Worm (Caenorhabditis elegans) whole organism, young adult: ENCODE data around the gene F01G10.9.

Experiments
- Y67H2A.10 ChIP-seq: fragments of 200-800 bp; sonication (Bioruptor generic); conservative IDR thresholded peaks from 2 replicates; pipeline ENCODE4 v1.3.6; 2022; ENCODE audit warnings: missing genetic modification reagents, missing genetic modification characterization, missing compliant biosample characterization
- ZK185.1 ChIP-seq: sonication (generic microtip); optimal IDR thresholded peaks from 2 replicates; lab custom pipeline; 2016; ENCODE audit warnings: mild to moderate bottlenecking, missing genetic modification characterization, missing compliant biosample characterization; ENCODE audit not compliant: poor library complexity, severe bottlenecking
- aptf-3 ChIP-seq: fragments of 200-800 bp; sonication (Bioruptor generic); IDR thresholded peaks from 2 replicates; pipeline ENCODE4 v1.3.6; 2022; ENCODE audit warnings: missing genetic modification characterization, missing compliant biosample characterization
- dpl-1 ChIP-seq: fragments of 150-350 bp; optimal IDR thresholded peaks from 2 replicates; lab custom pipeline; 2014; ENCODE audit warnings: missing biosample characterization, missing genetic modification reagents, missing genetic modification characterization
- nhr-120 ChIP-seq: fragments of 200-800 bp; sonication (Bioruptor generic); IDR thresholded peaks from 2 replicates; pipeline ENCODE4 v1.3.6; 2022; ENCODE audit warnings: missing genetic modification characterization, missing compliant biosample characterization
- pha-4 ChIP-seq: fragments of 150-350 bp; sonication (generic microtip); optimal IDR thresholded peaks from 2 replicates; lab custom pipeline; 2014; ENCODE audit warnings: missing biosample characterization, missing genetic modification reagents, missing genetic modification characterization
- sea-2 ChIP-seq: fragments of 200-800 bp; sonication (Bioruptor generic); IDR thresholded peaks from 2 replicates; pipeline ENCODE4 v1.3.6; 2022; ENCODE audit warnings: missing genetic modification characterization, missing compliant biosample characterization

- TF ChIP-seq Y67H2A.10 (GFP tag; lab: Robert Waterston, UW) (no peak), ZK185.1 (tag; lab: Kevin White, UChicago) (no peak), aptf-3 (GFP tag; lab: Robert Waterston, UW) (no peak), nhr-120 (GFP tag; lab: Robert Waterston, UW) (no peak), dpl-1 (GFP tag; lab: Kevin White, UChicago) (no peak), pha-4 (tag; lab: Kevin White, UChicago) (no peak), sea-2 (GFP tag; lab: Robert Waterston, UW) (no peak)
Observed at ce11 chrIV:10252886-10253639, 6.4 kb downstream of the F01G10.9 start.
